Fruit fly (Drosophila melanogaster): Measurements from ENCODE around the gene Qsox3.

The Qsox3 gene

dm6 chr3R:21911516-21911915 lies at the start of gene Qsox3:
Gene Qsox3, plus strand, starts transcription at chr3R:21911816.
- no peak for TF ChIP-seq Sin3A (optimal IDR thresholded peaks at IDR 0.05)

DNA sequence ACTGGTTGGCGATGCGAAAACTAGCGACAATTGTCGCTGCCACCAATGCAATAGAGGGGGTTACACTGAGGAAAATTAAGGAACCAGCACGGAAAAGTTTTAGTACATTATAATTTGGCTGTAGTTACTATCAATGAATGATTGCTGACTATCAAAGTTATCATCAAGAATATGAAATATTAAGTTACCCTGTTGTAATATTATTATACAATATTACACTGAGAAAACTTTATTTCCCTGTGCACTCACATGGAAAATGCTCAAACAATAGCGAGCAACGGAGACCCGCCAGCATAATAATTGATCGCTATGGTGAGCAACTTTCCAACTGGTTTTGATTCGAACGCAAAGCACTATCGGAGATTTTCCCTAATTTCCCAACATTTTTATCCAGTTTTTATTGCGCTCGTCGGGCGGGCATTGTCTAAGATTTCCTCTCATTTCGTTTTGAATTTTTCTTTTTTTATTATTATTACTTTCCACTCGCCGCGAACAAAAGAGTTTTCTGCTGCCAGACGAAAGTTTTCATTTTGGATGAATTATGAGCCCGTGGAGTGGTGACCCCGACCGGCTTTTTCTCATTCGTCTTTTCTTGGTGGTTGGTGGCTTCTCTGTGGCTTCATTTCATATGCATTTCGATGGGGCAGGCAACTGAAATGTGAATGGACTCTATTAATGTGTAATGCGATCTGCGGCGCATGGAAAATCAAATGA lies 49.3 kb upstream of the Qsox3 start:
- TF ChIP-seq ttk (optimal IDR thresholded peaks at IDR 0.05), result no peak
- TF ChIP-seq Myc (optimal IDR thresholded peaks at IDR 0.05), result no peak
- TF ChIP-seq psq (optimal IDR thresholded peaks at IDR 0.05), result no peak
- TF ChIP-seq h (optimal IDR thresholded peaks at IDR 0.05), result no peak
- no peak for TF ChIP-seq Sin3A (optimal IDR thresholded peaks at IDR 0.05)
- TF ChIP-seq insv (optimal IDR thresholded peaks at IDR 0.05), result no peak

DNA sequence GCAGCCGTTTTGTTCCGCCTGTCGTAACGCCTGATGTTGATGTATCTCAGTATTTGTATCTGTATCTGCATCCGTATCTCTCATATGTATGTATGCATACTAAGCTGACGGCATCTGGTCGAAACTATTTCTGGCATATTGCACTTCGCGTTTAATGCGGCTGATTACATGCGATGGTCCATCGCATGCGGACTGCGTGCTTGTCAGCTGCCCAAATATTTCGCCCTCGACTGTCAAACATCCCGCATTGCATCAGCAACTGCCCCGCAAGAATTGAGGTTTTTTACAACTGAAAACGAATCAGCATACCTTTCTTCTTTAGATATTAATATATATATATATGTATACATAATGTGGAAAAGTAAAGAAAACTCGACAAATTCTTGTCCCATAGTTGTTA lies 48.7 kb upstream of the Qsox3 start:
- TF ChIP-seq h (optimal IDR thresholded peaks at IDR 0.05), result no peak

- TF ChIP-seq psq (optimal IDR thresholded peaks at IDR 0.05) (no peak), Sin3A (optimal IDR thresholded peaks at IDR 0.05) (no peak), insv (optimal IDR thresholded peaks at IDR 0.05) (no peak), h (optimal IDR thresholded peaks at IDR 0.05) (no peak), ttk (optimal IDR thresholded peaks at IDR 0.05) (no peak), Myc (optimal IDR thresholded peaks at IDR 0.05) (no peak)
These were observed 47.7 kb upstream of the Qsox3 start for dm6 chr3R:21863817-21864384.

dm6 chr3R:21864484-21864883 lies 47.1 kb upstream of the Qsox3 start:
- TF ChIP-seq insv (optimal IDR thresholded peaks at IDR 0.05), result no peak
- no peak for TF ChIP-seq Myc (optimal IDR thresholded peaks at IDR 0.05)
- no peak for TF ChIP-seq psq (optimal IDR thresholded peaks at IDR 0.05)
- no peak for TF ChIP-seq h (optimal IDR thresholded peaks at IDR 0.05)
- no peak for TF ChIP-seq Sin3A (optimal IDR thresholded peaks at IDR 0.05)
- TF ChIP-seq ttk (optimal IDR thresholded peaks at IDR 0.05), result no peak

DNA sequence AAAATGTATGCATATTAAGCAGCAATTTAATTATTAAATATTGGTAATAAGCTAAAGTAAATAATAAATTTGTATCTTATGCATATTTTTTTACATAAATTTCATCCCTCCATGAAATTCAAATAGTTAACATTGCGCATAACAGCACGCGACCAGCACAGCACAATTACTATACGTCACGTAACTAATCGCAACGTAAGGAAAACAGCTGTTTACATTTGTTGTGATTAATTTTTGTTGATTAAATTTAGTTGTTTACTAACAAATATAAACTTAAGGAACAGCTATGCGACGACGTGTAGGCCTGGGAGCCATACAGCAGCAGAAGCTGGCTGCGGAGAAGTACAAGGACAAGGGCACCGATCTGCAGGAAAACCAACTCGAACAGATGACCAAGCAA lies 46.6 kb upstream of the Qsox3 start, which contains the start of gene lsn:
TSS of gene lsn (plus strand) at position 177 of the 400 bp plus-strand sequence.
- TF ChIP-seq Sin3A (optimal IDR thresholded peaks at IDR 0.05) (no peak), insv (optimal IDR thresholded peaks at IDR 0.05) (no peak), ttk (optimal IDR thresholded peaks at IDR 0.05) (no peak), psq (optimal IDR thresholded peaks at IDR 0.05) (no peak), Myc (optimal IDR thresholded peaks at IDR 0.05) (no peak), h (optimal IDR thresholded peaks at IDR 0.05) (no peak)

DNA sequence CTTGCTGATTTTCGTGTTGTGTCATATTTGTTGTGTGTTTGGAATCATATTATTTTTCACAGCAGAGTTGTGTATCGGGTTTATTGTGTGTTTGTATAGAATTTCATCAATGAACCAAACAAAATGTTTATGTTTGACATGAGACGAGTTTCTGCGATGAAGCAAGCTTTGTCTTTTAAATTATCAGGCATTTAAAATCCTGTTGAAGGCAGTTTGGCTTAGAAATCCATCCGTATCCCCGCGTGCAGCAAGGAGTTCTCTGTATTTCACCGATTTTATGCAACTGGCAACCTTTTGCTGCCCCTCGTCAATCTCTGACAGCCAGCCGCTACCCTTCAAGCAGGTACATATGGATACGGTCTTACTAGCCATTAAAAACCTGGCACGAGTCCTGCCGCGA lies 43.8 kb upstream of the Qsox3 start, which contains the start of the genes CG6569 and Cby:
TSS of gene CG6569 (minus strand) at position 101 of the 400 bp plus-strand sequence.
TSS of gene Cby (plus strand) at position 185 of the 400 bp plus-strand sequence.
- TF ChIP-seq Sin3A (optimal IDR thresholded peaks at IDR 0.05) (no peak), Myc (optimal IDR thresholded peaks at IDR 0.05) (no peak)

DNA sequence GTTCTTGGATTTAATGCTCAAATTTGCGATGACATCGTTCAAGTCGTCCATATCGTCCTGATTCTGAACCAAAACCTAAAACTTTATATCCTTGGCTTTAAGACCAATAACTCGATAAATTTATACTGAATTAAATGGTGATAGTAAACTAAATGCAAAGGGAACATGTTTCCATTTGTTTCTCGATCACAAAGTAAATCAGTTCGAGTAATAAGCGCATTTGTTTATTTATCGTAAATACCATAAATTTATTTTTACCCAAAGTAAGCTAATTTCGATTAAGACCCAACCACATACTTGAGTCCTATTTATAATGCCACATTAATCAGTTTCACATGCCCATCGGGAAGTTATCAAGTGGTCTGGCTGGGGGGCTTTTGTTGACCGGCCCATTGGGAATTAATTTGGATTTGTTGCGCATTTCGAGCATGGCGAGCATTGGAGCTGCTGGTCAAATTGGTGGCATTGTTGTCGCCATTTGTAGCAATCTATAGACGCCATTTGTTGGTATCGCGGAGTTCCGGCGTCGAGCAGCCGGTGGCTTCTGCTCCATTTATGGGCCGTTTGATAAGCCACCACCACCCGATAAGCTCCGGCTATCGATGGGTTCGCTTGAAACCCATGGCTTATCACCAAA lies 42.0 kb upstream of the Qsox3 start, which contains the start of gene CG31174:
TSS of gene CG31174 (minus strand) at position 51 of the 637 bp plus-strand sequence.
- TF ChIP-seq h (optimal IDR thresholded peaks at IDR 0.05) (no peak), insv (optimal IDR thresholded peaks at IDR 0.05) (no peak), psq (optimal IDR thresholded peaks at IDR 0.05) (no peak), Sin3A (optimal IDR thresholded peaks at IDR 0.05) (no peak), ttk (optimal IDR thresholded peaks at IDR 0.05) (no peak), Myc (optimal IDR thresholded peaks at IDR 0.05) (no peak)

DNA sequence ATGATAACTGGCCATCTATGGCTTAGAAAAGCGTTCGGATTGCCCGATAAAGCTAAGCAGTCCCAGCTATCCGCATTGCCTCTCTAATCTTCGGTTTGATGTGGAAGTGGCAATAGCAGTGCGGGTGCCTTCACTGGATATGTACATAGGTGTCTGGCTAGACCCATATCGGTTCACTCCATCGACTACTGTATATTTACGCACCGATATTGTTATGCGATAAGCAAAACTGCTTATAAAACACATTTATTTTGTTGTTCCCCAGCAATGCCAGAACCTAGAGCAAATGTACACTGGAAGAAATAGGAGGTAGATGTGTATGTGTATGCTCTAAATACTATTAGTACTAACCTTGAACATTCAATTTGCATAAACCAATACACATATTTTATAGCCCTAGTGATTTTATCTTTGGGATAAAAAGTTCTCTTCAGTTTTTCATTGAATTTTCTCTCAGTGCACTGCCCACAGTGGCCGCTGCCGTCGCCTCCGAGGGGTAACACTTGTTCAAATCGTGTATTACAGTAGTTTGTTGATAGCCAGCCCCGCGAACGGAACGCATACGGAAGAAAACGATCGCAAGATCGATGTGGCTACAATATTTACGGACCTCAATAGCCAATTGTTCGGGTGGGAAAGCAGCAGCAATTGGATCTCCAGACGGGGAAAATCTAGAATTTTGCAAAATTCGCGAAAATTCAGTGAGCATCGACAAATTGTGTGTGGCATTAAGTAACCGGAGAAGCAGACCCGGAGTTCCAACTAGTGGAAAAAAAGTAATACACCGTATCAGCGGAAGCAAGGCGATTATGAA lies 41.3 kb upstream of the Qsox3 start, which contains the start of gene CG31431:
TSS of gene CG31431 (plus strand) at position 524 of the 814 bp plus-strand sequence.
- TF ChIP-seq Myc (optimal IDR thresholded peaks at IDR 0.05) (no peak), ttk (optimal IDR thresholded peaks at IDR 0.05) (no peak), h (optimal IDR thresholded peaks at IDR 0.05) (no peak), psq (optimal IDR thresholded peaks at IDR 0.05) (no peak), Sin3A (optimal IDR thresholded peaks at IDR 0.05) (no peak)

- TF ChIP-seq Sin3A (optimal IDR thresholded peaks at IDR 0.05) (no peak), Myc (optimal IDR thresholded peaks at IDR 0.05) (no peak), psq (optimal IDR thresholded peaks at IDR 0.05) (no peak), h (optimal IDR thresholded peaks at IDR 0.05) (no peak), ttk (optimal IDR thresholded peaks at IDR 0.05) (no peak), insv (optimal IDR thresholded peaks at IDR 0.05) (no peak)
These were observed 40.2 kb upstream of the Qsox3 start for dm6 chr3R:21871348-21871940.

DNA sequence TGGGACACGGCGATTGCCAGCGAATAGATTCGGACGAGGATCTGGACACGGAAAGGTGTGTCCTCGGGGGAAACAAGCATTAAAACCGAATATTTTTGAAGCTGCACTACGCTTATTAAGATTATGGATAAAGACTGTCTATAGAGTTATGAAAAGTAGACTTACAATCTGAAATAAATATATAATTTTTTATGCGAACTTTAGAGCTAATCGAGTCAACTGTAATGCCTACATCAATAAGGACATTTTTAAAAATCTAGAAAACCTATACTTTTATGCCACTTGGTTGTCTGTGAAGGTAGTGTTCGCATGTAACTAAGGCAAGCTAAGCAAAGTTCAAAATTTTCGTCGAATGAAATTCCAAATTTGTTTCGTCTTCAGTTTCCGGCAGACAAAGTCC lies 38.2 kb upstream of the Qsox3 start, which contains the start of gene CG31178:
TSS of gene CG31178 (plus strand) at position 301 of the 400 bp plus-strand sequence.
- TF ChIP-seq Myc (optimal IDR thresholded peaks at IDR 0.05) (no peak), h (optimal IDR thresholded peaks at IDR 0.05) (no peak), insv (optimal IDR thresholded peaks at IDR 0.05) (no peak), ttk (optimal IDR thresholded peaks at IDR 0.05) (no peak), Sin3A (optimal IDR thresholded peaks at IDR 0.05) (no peak), psq (optimal IDR thresholded peaks at IDR 0.05) (no peak)
